Worm (Caenorhabditis elegans) whole organism, L2 larva: ENCODE data around the gene mab-5.

Source experiments
- alr-1 ChIP-seq: fragments of 150-350 bp; optimal IDR thresholded peaks from 2 replicates; lab custom pipeline; 2014; ENCODE audit warnings: missing biosample characterization, missing genetic modification characterization
- aly-2 ChIP-seq: fragments of 150-350 bp; optimal IDR thresholded peaks from 2 replicates; lab custom pipeline; 2014; ENCODE audit warnings: missing biosample characterization, missing genetic modification characterization
- ceh-82 ChIP-seq: fragments of 150-350 bp; optimal IDR thresholded peaks from 2 replicates; lab custom pipeline; 2014; ENCODE audit warnings: missing biosample characterization, missing genetic modification characterization
- fos-1 ChIP-seq: fragments of 150-350 bp; optimal IDR thresholded peaks from 2 replicates; lab custom pipeline; 2014; ENCODE audit warnings: missing biosample characterization, missing genetic modification characterization
- lin-39 ChIP-seq: fragments of 150-350 bp; optimal IDR thresholded peaks from 2 replicates; lab custom pipeline; 2014; ENCODE audit warnings: missing biosample characterization, missing genetic modification reagents, missing genetic modification characterization
- nhr-237 ChIP-seq: fragments of 150-350 bp; optimal IDR thresholded peaks from 2 replicates; lab custom pipeline; 2014; ENCODE audit warnings: missing biosample characterization, missing genetic modification characterization
- nhr-25 ChIP-seq: fragments of 150-350 bp; sonication (generic microtip); optimal IDR thresholded peaks from 3 replicates; lab custom pipeline; 2014; ENCODE audit warnings: missing biosample characterization, missing genetic modification characterization
- nhr-6 ChIP-seq: fragments of 150-350 bp; optimal IDR thresholded peaks from 2 replicates; lab custom pipeline; 2014; ENCODE audit warnings: missing biosample characterization, missing genetic modification characterization
- nhr-77 ChIP-seq: fragments of 150-350 bp; optimal IDR thresholded peaks from 2 replicates; lab custom pipeline; 2014; ENCODE audit warnings: missing biosample characterization, missing genetic modification characterization
- skn-1 ChIP-seq: sonication (generic microtip); optimal IDR thresholded peaks from 2 replicates; lab custom pipeline; 2017; ENCODE audit warnings: missing biosample characterization, missing genetic modification characterization
- unc-62 ChIP-seq: fragments of 150-350 bp; optimal IDR thresholded peaks from 2 replicates; lab custom pipeline; 2014; ENCODE audit warnings: missing biosample characterization, missing genetic modification reagents, missing genetic modification characterization
- ztf-4 ChIP-seq: fragments of 150-350 bp; optimal IDR thresholded peaks from 2 replicates; lab custom pipeline; 2014; ENCODE audit warnings: missing biosample characterization, missing genetic modification characterization

DNA sequence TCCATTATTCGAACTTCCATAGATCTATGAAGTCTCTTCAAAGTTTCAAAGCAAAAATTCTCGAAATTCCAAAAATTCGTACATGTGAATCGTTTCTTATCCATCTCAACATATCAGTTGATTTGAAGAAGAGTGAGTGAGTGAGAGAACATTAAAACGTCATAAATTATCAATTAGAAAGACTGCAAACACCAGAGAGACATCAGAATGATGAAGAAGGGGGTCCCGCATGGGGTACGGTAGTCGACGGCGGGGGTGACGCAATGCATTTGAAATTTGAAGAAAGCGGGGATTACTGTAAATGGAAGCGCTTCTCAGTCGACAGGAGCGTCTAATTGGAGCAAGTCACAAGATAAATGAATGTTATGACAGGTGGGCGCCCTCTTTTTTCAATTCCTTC, 7.3 kb upstream of the mab-5 start:
- TF ChIP-seq ztf-4 (tag; lab: Kevin White, UChicago) (no peak), nhr-237 (tag; lab: Kevin White, UChicago) (no peak), alr-1 (tag; lab: Kevin White, UChicago) (no peak), unc-62 (GFP tag; lab: Kevin White, UChicago) (no peak), nhr-6 (no peak), nhr-77 (tag; lab: Kevin White, UChicago) (no peak), fos-1 (tag; lab: Kevin White, UChicago) (no peak), skn-1 (tag; lab: Kevin White, UChicago) (no peak), lin-39 (tag; lab: Kevin White, UChicago) (no peak), nhr-25 (tag; lab: Kevin White, UChicago) (no peak), ceh-82 (tag; lab: Kevin White, UChicago) (no peak), aly-2 (tag; lab: Kevin White, UChicago) (no peak)
